Fruit fly (Drosophila melanogaster) whole organism, pupa: ENCODE results near the gene CG32579.
A peak's percentile ranks its signal among the peaks of the same experiment; 100 is the strongest.

Experiments
- CG10348 ChIP-seq: fragments of 200-800 bp; sonication (Bioruptor generic); IDR thresholded peaks from 2 replicates; pipeline ENCODE4 v1.3.6; 2022; ENCODE audit warnings: missing biosample characterization, missing genetic modification characterization
- CG12605 ChIP-seq: fragments of 200-800 bp; sonication (Bioruptor generic); IDR thresholded peaks from 2 replicates; pipeline ENCODE4 v1.3.6; 2022; ENCODE audit warnings: missing biosample characterization, missing genetic modification characterization
- CG13204 ChIP-seq: fragments of 200-800 bp; sonication (Bioruptor generic); optimal IDR thresholded peaks from 2 replicates; lab custom pipeline; 2018; ENCODE audit warnings: missing biosample characterization, mild to moderate bottlenecking, missing genetic modification characterization, moderate library complexity
- CG14655 ChIP-seq: fragments of 200-800 bp; sonication (Bioruptor generic); optimal IDR thresholded peaks from 3 replicates; lab custom pipeline; 2017; ENCODE audit warnings: mild to moderate bottlenecking, missing biosample characterization, missing genetic modification reagents, missing genetic modification characterization
- CG15710 ChIP-seq: fragments of 200-800 bp; sonication (Bioruptor generic); optimal IDR thresholded peaks from 2 replicates; lab custom pipeline; 2018; ENCODE audit warnings: missing biosample characterization, mild to moderate bottlenecking, missing genetic modification characterization, moderate library complexity
- CG17806 ChIP-seq: fragments of 200-800 bp; sonication (Bioruptor generic); optimal IDR thresholded peaks from 2 replicates; lab custom pipeline; 2018; ENCODE audit warnings: missing biosample characterization, mild to moderate bottlenecking, missing genetic modification characterization, moderate library complexity
- CG32121 ChIP-seq: fragments of 200-800 bp; sonication (Bioruptor generic); IDR thresholded peaks from 2 replicates; pipeline ENCODE4 v1.3.6; 2022; ENCODE audit warnings: missing biosample characterization, missing genetic modification characterization
- CG34367 ChIP-seq: fragments of 200-800 bp; sonication (Bioruptor generic); optimal IDR thresholded peaks from 2 replicates; lab custom pipeline; 2018; ENCODE audit warnings: missing biosample characterization, mild to moderate bottlenecking, missing genetic modification characterization
- CG4496 ChIP-seq: fragments of 200-800 bp; sonication (Bioruptor generic); IDR thresholded peaks from 3 replicates; pipeline ENCODE4 v1.3.6; 2022; ENCODE audit warnings: missing biosample characterization, missing genetic modification characterization
- CG8159 ChIP-seq: fragments of 200-800 bp; sonication (Bioruptor generic); optimal IDR thresholded peaks from 3 replicates; lab custom pipeline; 2018; ENCODE audit warnings: missing biosample characterization, mild to moderate bottlenecking, missing genetic modification characterization, moderate library complexity
- CG8301 ChIP-seq: fragments of 200-800 bp; sonication (Bioruptor generic); optimal IDR thresholded peaks from 2 replicates; lab custom pipeline; 2018; ENCODE audit warnings: missing biosample characterization, mild to moderate bottlenecking, missing genetic modification characterization
- CG9948 ChIP-seq: fragments of 200-800 bp; sonication (Bioruptor generic); optimal IDR thresholded peaks from 2 replicates; lab custom pipeline; 2018; ENCODE audit warnings: missing biosample characterization, mild to moderate bottlenecking, missing genetic modification characterization, moderate library complexity
- D1 ChIP-seq: fragments of 200-800 bp; sonication (Bioruptor generic); optimal IDR thresholded peaks from 2 replicates; lab custom pipeline; 2018; ENCODE audit warnings: missing biosample characterization, mild to moderate bottlenecking, missing genetic modification characterization, moderate library complexity
- EcR ChIP-seq: fragments of 200-800 bp; sonication (Bioruptor generic); optimal IDR thresholded peaks from 3 replicates; lab custom pipeline; 2019; ENCODE audit warnings: missing biosample characterization, missing genetic modification characterization, mild to moderate bottlenecking, moderate library complexity, missing genetic modification reagents
- Ets98B ChIP-seq: fragments of 200-800 bp; sonication (Bioruptor generic); IDR thresholded peaks from 2 replicates; pipeline ENCODE4 v1.3.6; 2022; ENCODE audit warnings: missing biosample characterization, missing genetic modification characterization
- Pif1A ChIP-seq: fragments of 200-800 bp; sonication (Bioruptor generic); optimal IDR thresholded peaks from 3 replicates; lab custom pipeline; 2016; ENCODE audit warnings: missing biosample characterization, missing genetic modification characterization
- Pif1B ChIP-seq: fragments of 200-800 bp; sonication (Bioruptor generic); optimal IDR thresholded peaks from 3 replicates; lab custom pipeline; 2016; ENCODE audit warnings: missing biosample characterization, missing genetic modification characterization
- Snoo ChIP-seq: fragments of 200-800 bp; sonication (Bioruptor generic); optimal IDR thresholded peaks from 3 replicates; lab custom pipeline; 2017; ENCODE audit warnings: missing biosample characterization, mild to moderate bottlenecking, missing genetic modification characterization, inconsistent platforms
- fd96Ca ChIP-seq: fragments of 200-800 bp; sonication (Bioruptor generic); IDR thresholded peaks from 3 replicates; pipeline ENCODE4 v1.3.6; 2022; ENCODE audit warnings: missing biosample characterization, missing genetic modification characterization
- gl ChIP-seq: fragments of 200-800 bp; sonication (Bioruptor generic); optimal IDR thresholded peaks from 2 replicates; lab custom pipeline; 2018; ENCODE audit warnings: missing biosample characterization, mild to moderate bottlenecking, missing genetic modification characterization
- rn ChIP-seq: fragments of 200-800 bp; sonication (Bioruptor generic); IDR thresholded peaks from 2 replicates; pipeline ENCODE4 v1.3.6; 2022; ENCODE audit warnings: missing biosample characterization, missing genetic modification characterization

CG32579 gene

DNA sequence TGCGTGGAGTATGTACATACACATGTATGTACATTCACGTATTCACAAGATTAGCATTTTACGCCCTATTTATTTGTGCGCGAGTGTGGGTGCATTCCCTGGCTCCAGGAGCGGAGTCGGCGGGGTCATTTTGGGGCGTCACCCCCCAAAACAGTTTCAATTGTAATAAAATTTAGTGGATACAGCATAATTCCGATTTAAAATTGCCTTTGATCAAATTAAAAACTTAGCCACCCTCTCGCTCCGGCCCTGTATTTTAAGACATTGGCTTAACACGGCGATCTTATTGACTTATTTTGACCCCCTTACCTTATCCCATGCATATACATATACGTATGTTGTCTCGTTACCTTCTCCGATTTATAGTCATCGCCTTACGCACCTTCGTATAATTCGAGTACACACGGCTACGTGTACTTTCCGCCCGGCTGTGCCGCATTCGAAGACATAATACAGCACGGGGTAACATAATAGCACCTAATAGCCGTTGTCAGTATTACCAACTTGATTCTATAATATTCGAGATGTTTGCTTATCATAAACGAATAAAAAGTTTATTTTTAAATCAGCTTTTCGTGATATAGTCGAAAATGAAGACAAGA, 43.6 kb upstream of the CG32579 start:
- TF ChIP-seq CG8159 (tag; lab: Kevin White, UChicago) (peak; percentile 86), Snoo (peak; percentile 97), CG14655 (GFP tag; lab: Kevin White, UChicago) (peak; percentile 84), EcR (GFP tag; lab: Kevin White, UChicago) (peak; percentile 0), Pif1A (GFP tag; lab: Kevin White, UChicago) (peak; percentile 86), rn (GFP tag; lab: Robert Waterston, UW) (peak; percentile 84), CG13204 (GFP tag; lab: Kevin White, UChicago) (peak; percentile 50), CG15710 (peak; percentile 88), CG4496 (GFP tag; lab: Robert Waterston, UW) (peak; percentile 97), CG34367 (tag; lab: Kevin White, UChicago) (peak; percentile 75), CG10348 (GFP tag; lab: Robert Waterston, UW) (peak; percentile 84), Ets98B (GFP tag; lab: Robert Waterston, UW) (peak; percentile 93), Pif1B (GFP tag; lab: Kevin White, UChicago) (peak; percentile 84), gl (tag; lab: Kevin White, UChicago) (peak; percentile 69), CG12605 (peak; percentile 82; the same call in 1 of the 2 replicates), CG9948 (tag; lab: Kevin White, UChicago) (peak; percentile 79), D1 (no peak), CG32121 (GFP tag; lab: Robert Waterston, UW) (peak; percentile 92), fd96Ca (GFP tag; lab: Robert Waterston, UW) (peak; percentile 95), CG17806 (tag; lab: Kevin White, UChicago) (peak; percentile 81), CG8301 (peak; percentile 78)

DNA sequence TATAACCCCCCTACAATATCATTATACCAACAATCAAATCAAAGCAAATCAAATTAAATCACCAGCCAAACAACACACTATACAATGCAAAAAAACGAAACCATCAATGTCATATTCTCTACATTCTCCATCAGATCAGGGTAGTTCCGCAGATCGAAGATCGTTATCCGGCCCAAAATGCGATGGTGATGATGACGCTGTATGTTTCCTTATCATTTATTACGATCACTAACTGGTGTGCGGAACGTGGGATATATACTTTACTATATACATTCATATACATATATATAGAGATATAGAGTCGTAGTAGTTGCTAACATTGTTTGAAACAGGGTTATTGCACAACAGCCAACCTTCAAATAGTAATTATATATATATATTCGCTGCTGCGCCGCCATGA, 41.8 kb upstream of the CG32579 start:
- TF ChIP-seq gl (tag; lab: Kevin White, UChicago) (no peak), CG32121 (GFP tag; lab: Robert Waterston, UW) (no peak), Pif1B (GFP tag; lab: Kevin White, UChicago) (no peak), CG14655 (GFP tag; lab: Kevin White, UChicago) (no peak), CG10348 (GFP tag; lab: Robert Waterston, UW) (no peak), EcR (GFP tag; lab: Kevin White, UChicago) (no peak), CG13204 (GFP tag; lab: Kevin White, UChicago) (no peak), Ets98B (GFP tag; lab: Robert Waterston, UW) (no peak), D1 (no peak), CG34367 (tag; lab: Kevin White, UChicago) (no peak), CG17806 (tag; lab: Kevin White, UChicago) (no peak), CG8301 (no peak), Pif1A (GFP tag; lab: Kevin White, UChicago) (no peak), CG12605 (no peak), CG4496 (GFP tag; lab: Robert Waterston, UW) (no peak), rn (GFP tag; lab: Robert Waterston, UW) (no peak), fd96Ca (GFP tag; lab: Robert Waterston, UW) (no peak), Snoo (no peak), CG8159 (tag; lab: Kevin White, UChicago) (no peak)

DNA sequence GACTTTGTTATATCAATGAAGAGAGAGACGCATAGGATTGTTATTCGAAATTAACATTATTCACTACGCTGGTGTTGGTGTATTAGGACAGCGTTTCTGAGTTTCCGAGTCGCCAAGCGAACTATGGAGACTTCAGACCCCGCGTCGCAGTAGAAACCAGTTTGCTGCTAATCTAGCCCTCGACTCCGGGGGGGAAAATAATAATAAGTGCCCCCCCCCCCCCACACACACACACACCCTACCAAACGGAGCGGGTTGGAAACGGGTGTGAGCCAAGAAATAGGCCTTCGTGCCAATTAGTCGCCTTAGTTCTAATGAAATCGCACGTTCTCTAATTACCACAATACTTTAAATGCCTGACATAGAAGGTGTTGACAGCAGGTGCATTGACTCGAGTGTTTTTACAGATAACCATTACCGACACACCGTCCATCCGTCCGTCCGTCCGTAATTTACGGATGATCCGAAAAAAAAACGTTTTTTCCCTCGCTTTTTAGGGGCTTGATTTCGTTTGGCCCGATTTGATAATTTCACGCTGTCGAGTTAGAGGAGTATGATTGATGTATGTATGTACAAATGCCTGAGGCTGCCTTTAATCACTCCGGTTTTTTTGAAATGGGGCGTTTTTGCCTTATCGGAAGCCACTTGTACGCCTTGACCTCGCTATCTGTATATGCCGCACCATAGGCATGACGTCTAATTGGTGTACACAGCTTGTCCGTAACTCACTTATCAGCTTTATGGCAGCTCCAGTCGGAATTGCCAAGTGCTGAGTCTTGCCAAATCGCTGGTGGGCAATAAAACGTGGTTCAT, 41.2 kb upstream of the CG32579 start:
- TF ChIP-seq CG32121 (GFP tag; lab: Robert Waterston, UW): no peak
- peak; percentile 16 for TF ChIP-seq EcR (GFP tag; lab: Kevin White, UChicago)

DNA sequence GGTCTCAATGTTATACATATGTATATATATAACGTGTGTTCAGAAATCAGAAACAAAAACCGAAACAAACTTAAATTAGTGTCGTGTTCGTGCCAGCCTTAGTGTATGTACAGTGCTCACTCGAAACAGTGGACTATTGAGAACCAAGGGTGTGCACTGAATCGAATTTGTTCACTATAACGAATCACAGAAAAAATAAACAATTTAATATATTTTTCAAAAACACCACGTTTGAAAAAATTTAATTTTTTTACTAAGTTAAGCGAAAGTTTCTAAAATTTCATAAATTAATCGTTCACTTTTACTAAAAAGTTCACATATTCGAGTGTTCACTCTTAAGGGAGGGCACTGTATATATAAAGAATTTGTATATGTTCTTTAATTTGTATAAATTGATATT, 37.9 kb upstream of the CG32579 start:
- TF ChIP-seq CG4496 (GFP tag; lab: Robert Waterston, UW): peak; percentile 35; the same call in 2 of the 3 replicates
- peak; percentile 0 for TF ChIP-seq Snoo
- no peak for TF ChIP-seq CG13204 (GFP tag; lab: Kevin White, UChicago)
- no peak for TF ChIP-seq Pif1A (GFP tag; lab: Kevin White, UChicago)
- TF ChIP-seq CG34367 (tag; lab: Kevin White, UChicago): no peak
- TF ChIP-seq CG9948 (tag; lab: Kevin White, UChicago): no peak
- TF ChIP-seq EcR (GFP tag; lab: Kevin White, UChicago): no peak
- TF ChIP-seq Ets98B (GFP tag; lab: Robert Waterston, UW): no peak
- no peak for TF ChIP-seq CG15710
- no peak for TF ChIP-seq CG14655 (GFP tag; lab: Kevin White, UChicago)
- TF ChIP-seq, all 21 proteins: peak for 2

DNA sequence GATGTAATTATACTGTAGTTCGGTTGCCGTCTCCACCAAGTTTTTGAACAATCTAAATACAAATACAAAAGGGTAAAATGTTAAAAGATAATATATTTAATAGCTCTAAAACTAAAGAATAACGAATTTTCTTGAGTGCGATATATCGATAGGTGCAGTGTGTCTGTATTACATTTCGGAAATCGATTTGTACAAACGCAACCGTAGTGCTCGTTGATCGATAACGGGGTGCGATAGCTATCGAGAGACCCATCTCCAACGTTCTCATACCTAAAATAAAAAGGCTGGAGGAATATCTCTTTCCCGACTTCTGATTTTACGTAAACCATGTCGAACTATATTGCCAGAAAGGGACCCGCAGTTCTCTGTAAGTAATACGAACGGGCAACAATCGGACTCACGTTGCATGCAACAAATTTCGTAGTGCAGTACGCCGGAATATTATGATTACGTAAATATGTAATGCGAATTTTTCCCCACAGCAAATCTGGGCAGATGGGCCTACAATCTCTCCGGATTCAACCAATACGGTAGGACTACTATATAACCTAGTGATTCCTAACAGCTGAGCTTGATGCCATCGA, 36.9 kb upstream of the CG32579 start, which contains the start of gene UQCR-14:
Gene UQCR-14 (plus strand): TSS at position 206 of the 584 bp plus-strand sequence.
- no peak for TF ChIP-seq D1
- 0 out of 2 replicates have a peak, but pooled peaks have one; percentile 9 for TF ChIP-seq Ets98B (GFP tag; lab: Robert Waterston, UW)
